Fruit fly (Drosophila melanogaster) whole organism, pupa: Measurements from ENCODE around the gene Polr3A.

Experiments
- CG14655 ChIP-seq: fragments of 200-800 bp; sonication (Bioruptor generic); optimal IDR thresholded peaks from 3 replicates; lab custom pipeline; 2017; ENCODE audit warnings: mild to moderate bottlenecking, missing biosample characterization, missing genetic modification reagents, missing genetic modification characterization
- CG9948 ChIP-seq: fragments of 200-800 bp; sonication (Bioruptor generic); optimal IDR thresholded peaks from 2 replicates; lab custom pipeline; 2018; ENCODE audit warnings: missing biosample characterization, mild to moderate bottlenecking, missing genetic modification characterization, moderate library complexity

- TF ChIP-seq CG14655 (GFP tag; lab: Kevin White, UChicago) (no peak), CG9948 (no peak)
Observed at dm6 chrX:15772663-15773062, 9.9 kb downstream of the Polr3A start, which contains the start of gene CG43672.
